Fruit fly (Drosophila melanogaster) whole organism, embryonic: ENCODE measurements around the gene CAH4.
A peak's percentile ranks its signal among the peaks of the same experiment; 100 is the strongest.

Experiments
- ATbp ChIP-seq: fragments of 200-800 bp; sonication (Bioruptor generic); optimal IDR thresholded peaks from 2 replicates; lab custom pipeline; 2017; ENCODE audit warnings: missing biosample characterization, mild to moderate bottlenecking, missing genetic modification characterization, missing genetic modification reagents
- Aef1 ChIP-seq: fragments of 200-800 bp; sonication (Bioruptor generic); IDR thresholded peaks from 3 replicates; pipeline ENCODE4 v1.3.6; 2022; ENCODE audit warnings: missing biosample characterization, missing genetic modification characterization
- CG10147 ChIP-seq: fragments of 200-800 bp; sonication (Bioruptor generic); optimal IDR thresholded peaks from 2 replicates; lab custom pipeline; 2019; ENCODE audit warnings: missing biosample characterization, mild to moderate bottlenecking, missing genetic modification characterization, moderate library complexity
- CG10959 ChIP-seq: fragments of 200-800 bp; sonication (Bioruptor generic); IDR thresholded peaks from 2 replicates; pipeline ENCODE4 v1.3.6; 2022; ENCODE audit warnings: missing biosample characterization, missing genetic modification characterization
- CG11093 ChIP-seq: fragments of 200-800 bp; sonication (Bioruptor generic); IDR thresholded peaks from 3 replicates; pipeline ENCODE4 v1.3.6; 2022; ENCODE audit warnings: missing biosample characterization, missing genetic modification characterization
- CG11504 ChIP-seq: fragments of 200-800 bp; sonication (Bioruptor generic); optimal IDR thresholded peaks from 3 replicates; lab custom pipeline; 2019; ENCODE audit warnings: missing biosample characterization, mild to moderate bottlenecking, missing genetic modification characterization, moderate library complexity
- CG12071 ChIP-seq: fragments of 200-800 bp; sonication (Bioruptor generic); optimal IDR thresholded peaks from 3 replicates; lab custom pipeline; 2018; ENCODE audit warnings: missing biosample characterization, mild to moderate bottlenecking, missing genetic modification characterization
- CG13287 ChIP-seq: fragments of 200-800 bp; sonication (Bioruptor generic); IDR thresholded peaks from 2 replicates; pipeline ENCODE4 v1.3.6; 2022; ENCODE audit warnings: missing biosample characterization, missing genetic modification characterization; ENCODE audit not compliant: partially characterized antibody
- CG13424 ChIP-seq: fragments of 200-800 bp; sonication (Bioruptor generic); optimal IDR thresholded peaks from 2 replicates; lab custom pipeline; 2019; ENCODE audit warnings: missing biosample characterization, mild to moderate bottlenecking, missing genetic modification characterization, moderate library complexity
- CG14710 ChIP-seq: fragments of 200-800 bp; sonication (Bioruptor generic); optimal IDR thresholded peaks from 3 replicates; lab custom pipeline; 2019; ENCODE audit warnings: missing biosample characterization, mild to moderate bottlenecking, missing genetic modification characterization, moderate library complexity
- CG1529 ChIP-seq: fragments of 200-800 bp; sonication (Bioruptor generic); optimal IDR thresholded peaks from 3 replicates; lab custom pipeline; 2018; ENCODE audit warnings: missing biosample characterization, missing genetic modification characterization
- CG17359 ChIP-seq: fragments of 200-800 bp; sonication (Bioruptor generic); optimal IDR thresholded peaks from 3 replicates; lab custom pipeline; 2018; ENCODE audit warnings: missing biosample characterization, mild to moderate bottlenecking, missing genetic modification characterization, moderate library complexity
- CG17829 ChIP-seq: fragments of 200-800 bp; optimal IDR thresholded peaks from 2 replicates; lab custom pipeline; 2019; ENCODE audit warnings: missing biosample characterization, mild to moderate bottlenecking, missing genetic modification characterization, moderate library complexity
- CG18262 ChIP-seq: fragments of 200-800 bp; optimal IDR thresholded peaks from 3 replicates; lab custom pipeline; 2019; ENCODE audit warnings: missing biosample characterization, mild to moderate bottlenecking, missing genetic modification characterization, moderate library complexity
- CG2116 ChIP-seq: fragments of 200-800 bp; sonication (Bioruptor generic); optimal IDR thresholded peaks from 3 replicates; lab custom pipeline; 2018; ENCODE audit warnings: missing biosample characterization, mild to moderate bottlenecking, missing genetic modification characterization
- CG2875 ChIP-seq: fragments of 200-800 bp; sonication (Bioruptor generic); optimal IDR thresholded peaks from 2 replicates; lab custom pipeline; 2017; ENCODE audit warnings: missing biosample characterization, mild to moderate bottlenecking, missing genetic modification characterization, missing genetic modification reagents
- CG3065 ChIP-seq: fragments of 200-800 bp; sonication (Bioruptor generic); optimal IDR thresholded peaks from 2 replicates; lab custom pipeline; 2016; ENCODE audit warnings: missing biosample characterization, missing genetic modification characterization
- CG3163 ChIP-seq: fragments of 200-800 bp; sonication (Bioruptor generic); optimal IDR thresholded peaks from 3 replicates; lab custom pipeline; 2016; ENCODE audit warnings: missing biosample characterization, missing genetic modification characterization
- CG33557 ChIP-seq: fragments of 200-800 bp; sonication (Bioruptor generic); optimal IDR thresholded peaks from 2 replicates; lab custom pipeline; 2019; ENCODE audit warnings: missing biosample characterization, mild to moderate bottlenecking, missing genetic modification characterization, moderate library complexity
- CG3847 ChIP-seq: fragments of 200-800 bp; sonication (Bioruptor generic); IDR thresholded peaks from 2 replicates; pipeline ENCODE4 v1.3.6; 2022; ENCODE audit warnings: missing biosample characterization, missing genetic modification characterization
- CG4404 ChIP-seq: fragments of 200-800 bp; sonication (Bioruptor generic); IDR thresholded peaks from 2 replicates; pipeline ENCODE4 v1.3.6; 2022; ENCODE audit warnings: missing biosample characterization, missing genetic modification characterization
- CG5953 ChIP-seq: fragments of 200-800 bp; sonication (Bioruptor generic); IDR thresholded peaks from 2 replicates; pipeline ENCODE4 v1.3.6; 2022; ENCODE audit warnings: missing biosample characterization, missing genetic modification characterization
- CG6272 ChIP-seq: fragments of 200-800 bp; sonication (Bioruptor generic); IDR thresholded peaks from 2 replicates; pipeline ENCODE4 v1.3.6; 2022; ENCODE audit warnings: missing biosample characterization, missing genetic modification characterization
- CG8290 ChIP-seq, 3 experiments: fragments of 200-800 bp; sonication (Bioruptor generic); optimal IDR thresholded peaks; 2 replicates each; lab custom pipeline; 2016 to 2019; ENCODE audit warnings: missing biosample characterization in 3 of 3, missing genetic modification characterization in 3 of 3, mild to moderate bottlenecking in 2 of 3, moderate library complexity in 1 of 3
- CG8924 ChIP-seq: fragments of 200-800 bp; optimal IDR thresholded peaks from 3 replicates; lab custom pipeline; 2019; ENCODE audit warnings: missing biosample characterization, mild to moderate bottlenecking, missing genetic modification characterization, moderate library complexity
- D19A ChIP-seq: fragments of 200-800 bp; optimal IDR thresholded peaks from 3 replicates; lab custom pipeline; 2019; ENCODE audit warnings: missing biosample characterization, mild to moderate bottlenecking, missing genetic modification characterization, moderate library complexity
- Doc2 ChIP-seq: fragments of 200-800 bp; sonication (Bioruptor generic); IDR thresholded peaks from 2 replicates; pipeline ENCODE4 v1.3.6; 2022; ENCODE audit warnings: missing biosample characterization, missing genetic modification characterization
- HHEX ChIP-seq: fragments of 200-800 bp; sonication (Bioruptor generic); optimal IDR thresholded peaks from 3 replicates; lab custom pipeline; 2017; ENCODE audit warnings: missing biosample characterization, mild to moderate bottlenecking, missing genetic modification characterization, missing genetic modification reagents
- Mad ChIP-seq: fragments of 200-800 bp; sonication (Bioruptor generic); optimal IDR thresholded peaks from 2 replicates; lab custom pipeline; 2016; ENCODE audit warnings: missing biosample characterization, missing genetic modification characterization
- Neu2 ChIP-seq: fragments of 200-800 bp; sonication (Bioruptor generic); optimal IDR thresholded peaks from 3 replicates; lab custom pipeline; 2016; ENCODE audit warnings: missing biosample characterization, missing genetic modification characterization, borderline replicate concordance
- Vsx1 ChIP-seq: fragments of 200-800 bp; sonication (Bioruptor generic); optimal IDR thresholded peaks from 2 replicates; lab custom pipeline; 2017; ENCODE audit warnings: missing biosample characterization, mild to moderate bottlenecking, missing genetic modification characterization, missing genetic modification reagents
- ara ChIP-seq: fragments of 200-800 bp; sonication (Bioruptor generic); IDR thresholded peaks from 2 replicates; pipeline ENCODE4 v1.3.6; 2022; ENCODE audit warnings: missing biosample characterization, missing genetic modification characterization
- ash1 ChIP-seq: fragments of 200-800 bp; sonication (Bioruptor generic); optimal IDR thresholded peaks from 2 replicates; lab custom pipeline; 2018; ENCODE audit warnings: missing biosample characterization, mild to moderate bottlenecking, missing genetic modification characterization
- bcd ChIP-seq: fragments of 200-800 bp; sonication (Bioruptor generic); optimal IDR thresholded peaks from 2 replicates; lab custom pipeline; 2017; ENCODE audit warnings: missing biosample characterization, mild to moderate bottlenecking, missing genetic modification characterization
- btn ChIP-seq: fragments of 200-800 bp; sonication (Bioruptor generic); optimal IDR thresholded peaks from 2 replicates; lab custom pipeline; 2016; ENCODE audit warnings: missing biosample characterization, missing genetic modification characterization
- crc ChIP-seq: fragments of 200-800 bp; sonication (Bioruptor generic); optimal IDR thresholded peaks from 2 replicates; lab custom pipeline; 2016; ENCODE audit warnings: missing biosample characterization, missing genetic modification characterization
- disco-r ChIP-seq: fragments of 200-800 bp; sonication (Bioruptor generic); optimal IDR thresholded peaks from 2 replicates; lab custom pipeline; 2016; ENCODE audit warnings: missing biosample characterization, missing genetic modification characterization
- dysf ChIP-seq: fragments of 200-800 bp; sonication (Bioruptor generic); IDR thresholded peaks from 3 replicates; pipeline ENCODE4 v1.3.6; 2022; ENCODE audit warnings: missing biosample characterization, missing genetic modification characterization
- ftz-f1 ChIP-seq: fragments of 200-800 bp; sonication (Bioruptor generic); optimal IDR thresholded peaks from 2 replicates; lab custom pipeline; 2016; ENCODE audit warnings: missing biosample characterization, missing genetic modification characterization
- gce ChIP-seq: fragments of 200-800 bp; sonication (Bioruptor generic); IDR thresholded peaks from 3 replicates; pipeline ENCODE4 v1.3.6; 2022; ENCODE audit warnings: missing biosample characterization, missing genetic modification characterization
- gt ChIP-seq: fragments of 200-800 bp; sonication (Bioruptor generic); IDR thresholded peaks from 2 replicates; pipeline ENCODE4 v1.3.6; 2022; ENCODE audit warnings: missing biosample characterization, missing genetic modification characterization
- lab ChIP-seq: fragments of 200-800 bp; sonication (Bioruptor generic); optimal IDR thresholded peaks from 3 replicates; lab custom pipeline; 2017; ENCODE audit warnings: missing biosample characterization, missing genetic modification characterization, mild to moderate bottlenecking, moderate library complexity, missing genetic modification reagents
- mirr ChIP-seq: fragments of 200-800 bp; sonication (Bioruptor generic); optimal IDR thresholded peaks from 3 replicates; lab custom pipeline; 2018; ENCODE audit warnings: missing biosample characterization, mild to moderate bottlenecking, missing genetic modification characterization
- odd ChIP-seq: fragments of 200-800 bp; sonication (Bioruptor generic); optimal IDR thresholded peaks from 2 replicates; lab custom pipeline; 2017; ENCODE audit warnings: missing biosample characterization, mild to moderate bottlenecking, missing genetic modification characterization
- pfk ChIP-seq: fragments of 200-800 bp; sonication (Bioruptor generic); optimal IDR thresholded peaks from 2 replicates; lab custom pipeline; 2018; ENCODE audit warnings: missing biosample characterization, mild to moderate bottlenecking, missing genetic modification characterization, moderate library complexity
- prd ChIP-seq, 3 experiments: fragments of >200 bp in 2 of 3; fragments of 200-800 bp in 1 of 3; sonication (Bioruptor generic) in 1 of 3; optimal IDR thresholded peaks in 2 of 3; IDR thresholded peaks in 1 of 3; 2 replicates in 2 of 3; 3 replicates in 1 of 3; pipeline versions ENCODE4 v1.3.6 to Lab custom; 2017 to 2022; ENCODE audit warnings: missing biosample characterization in 1 of 3, missing genetic modification characterization in 1 of 3
- unpg ChIP-seq: fragments of 200-800 bp; sonication (Bioruptor generic); optimal IDR thresholded peaks from 3 replicates; lab custom pipeline; 2018; ENCODE audit warnings: missing biosample characterization, mild to moderate bottlenecking, missing genetic modification characterization, moderate library complexity
- vvl ChIP-seq: fragments of 200-800 bp; sonication (Bioruptor generic); IDR thresholded peaks from 2 replicates; pipeline ENCODE4 v1.3.6; 2022; ENCODE audit warnings: missing biosample characterization, missing genetic modification characterization
- wor ChIP-seq: fragments of 200-800 bp; sonication (Bioruptor generic); IDR thresholded peaks from 2 replicates; pipeline ENCODE4 v1.3.6; 2022; ENCODE audit warnings: missing biosample characterization, missing genetic modification characterization
- z ChIP-seq: fragments of 200-800 bp; sonication (Bioruptor generic); IDR thresholded peaks from 3 replicates; pipeline ENCODE4 v1.3.6; 2022; ENCODE audit warnings: missing biosample characterization, missing genetic modification characterization

Gene CAH4

DNA sequence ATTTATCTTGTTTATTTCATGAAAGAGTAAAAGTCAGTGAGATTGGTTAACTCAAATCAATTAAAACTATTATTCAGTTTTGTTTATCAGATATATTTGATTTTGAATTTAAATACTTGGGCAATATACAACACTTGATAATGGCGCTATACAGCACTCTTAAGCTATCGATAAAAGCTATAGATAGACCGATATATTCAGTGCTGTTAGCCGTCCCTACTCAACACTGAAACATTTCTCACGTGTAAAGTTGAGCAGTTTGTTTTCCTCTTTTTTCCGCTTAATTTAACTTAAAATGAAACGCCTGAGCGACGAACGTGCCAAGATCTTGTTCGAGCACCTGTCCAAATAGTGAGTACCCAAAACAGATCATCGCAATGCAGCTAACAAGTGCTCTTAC is 6.9 kb downstream of the CAH4 start, which contains the start of gene CG7006 (continued):
- TF ChIP-seq z (GFP tag; lab: Robert Waterston, UW) = no peak
- no peak for TF ChIP-seq gce
- no peak for TF ChIP-seq Doc2 (GFP tag; lab: Robert Waterston, UW)
- no peak for TF ChIP-seq CG18262 (tag; lab: Kevin White, UChicago)
- no peak; the same call in 1 of the 2 replicates for TF ChIP-seq gt
- no peak for TF ChIP-seq pfk (GFP tag; lab: Kevin White, UChicago)
- TF ChIP-seq vvl (GFP tag; lab: Robert Waterston, UW) = peak; percentile 88
- TF ChIP-seq odd = no peak
- peak; percentile 96 for TF ChIP-seq CG3847 (GFP tag; lab: Robert Waterston, UW)
- peak; percentile 31; the same call in 1 of the 2 replicates for TF ChIP-seq CG4404
- TF ChIP-seq CG8290 (GFP tag; optimal IDR thresholded peaks at IDR 0.05; lab: Kevin White, UChicago) = peak; percentile 70
- no peak for TF ChIP-seq CG8290 (tag; optimal IDR thresholded peaks at IDR 0.05; lab: Kevin White, UChicago)
- TF ChIP-seq CG13287 = peak; percentile 85
- TF ChIP-seq ara = peak; percentile 39; the same call in 1 of the 2 replicates
- TF ChIP-seq btn (GFP tag; lab: Kevin White, UChicago) = peak; percentile 33
- TF ChIP-seq CG17829 (tag; lab: Kevin White, UChicago) = peak; percentile 62
- no peak; the same call in 1 of the 2 replicates for TF ChIP-seq CG10959 (GFP tag; lab: Robert Waterston, UW)
- peak; percentile 61 for TF ChIP-seq CG14710 (tag; lab: Kevin White, UChicago)
- no peak for TF ChIP-seq CG11504 (tag; lab: Kevin White, UChicago)
- TF ChIP-seq D19A = no peak
- no peak for TF ChIP-seq CG2875
- TF ChIP-seq CG3163 (GFP tag; lab: Kevin White, UChicago) = peak; percentile 59
- TF ChIP-seq CG8924 (tag; lab: Kevin White, UChicago) = no peak
- no peak for TF ChIP-seq unpg (GFP tag; lab: Kevin White, UChicago)
- TF ChIP-seq ash1 (GFP tag; lab: Kevin White, UChicago) = no peak
- peak; percentile 32 for TF ChIP-seq mirr (GFP tag; lab: Kevin White, UChicago)
- TF ChIP-seq dysf (GFP tag; lab: Robert Waterston, UW) = peak; percentile 51; the same call in 1 of the 3 replicates
- TF ChIP-seq CG11093 (GFP tag; lab: Robert Waterston, UW) = no peak
- TF ChIP-seq prd (optimal IDR thresholded peaks at IDR 0.05; lab: Kevin White, UChicago) = no peak
- TF ChIP-seq prd (GFP tag; IDR thresholded peaks at IDR 0.05; lab: Robert Waterston, UW) = peak; percentile 56; the same call in 2 of the 3 replicates
- TF ChIP-seq Vsx1 (GFP tag; lab: Kevin White, UChicago) = no peak
- TF ChIP-seq Neu2 (GFP tag; lab: Kevin White, UChicago) = no peak
- TF ChIP-seq CG1529 (GFP tag; lab: Kevin White, UChicago) = no peak
- TF ChIP-seq CG10147 (GFP tag; lab: Kevin White, UChicago) = no peak
- no peak for TF ChIP-seq bcd (GFP tag; lab: Kevin White, UChicago)
- peak; percentile 67 for TF ChIP-seq CG2116 (GFP tag; lab: Kevin White, UChicago)
- no peak for TF ChIP-seq CG5953
- TF ChIP-seq CG12071 (GFP tag; lab: Kevin White, UChicago) = no peak
- TF ChIP-seq disco-r = peak; percentile 34
- TF ChIP-seq CG13424 (tag; lab: Kevin White, UChicago) = peak; percentile 43
- peak; percentile 29; the same call in 1 of the 2 replicates for TF ChIP-seq CG6272
- no peak for TF ChIP-seq ATbp
- TF ChIP-seq CG33557 = no peak
- TF ChIP-seq lab (GFP tag; lab: Kevin White, UChicago) = no peak
- peak; percentile 27 for TF ChIP-seq HHEX
- no peak for TF ChIP-seq ftz-f1 (GFP tag; lab: Kevin White, UChicago)
- TF ChIP-seq crc (GFP tag; lab: Kevin White, UChicago) = peak; percentile 5
- TF ChIP-seq Aef1 = peak; percentile 36; the same call in 1 of the 3 replicates
- peak; percentile 48 for TF ChIP-seq CG17359 (tag; lab: Kevin White, UChicago)
- TF ChIP-seq Mad = peak; percentile 50
- no peak for TF ChIP-seq wor (GFP tag; lab: Robert Waterston, UW)
- TF ChIP-seq CG3065 = peak; percentile 49
